Fruit fly (Drosophila melanogaster): ENCODE results near the gene CG11403.

DNA sequence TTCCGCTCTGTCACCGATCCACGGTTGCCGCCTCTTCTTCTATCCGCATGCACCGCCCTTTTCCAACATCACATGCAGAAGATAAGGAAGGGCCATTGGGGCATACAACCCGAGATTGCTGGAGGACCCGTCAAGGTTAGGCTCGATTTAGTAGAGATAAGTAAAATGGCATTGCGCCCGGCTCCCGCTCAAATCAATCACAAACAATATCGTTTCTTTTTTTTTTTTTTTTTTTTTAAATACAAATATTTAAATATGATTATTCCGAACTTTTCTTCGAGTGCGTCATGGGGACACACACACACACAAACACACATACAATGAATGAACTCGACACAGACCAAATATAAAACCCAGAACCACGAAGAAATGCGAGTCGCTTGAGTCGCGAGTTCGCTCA is 10.6 kb downstream of the CG11403 start:
- TF ChIP-seq fkh (GFP tag; optimal IDR thresholded peaks at IDR 0.05) (no peak), CG6276 (GFP tag; optimal IDR thresholded peaks at IDR 0.05) (peak; percentile 4), eg (GFP tag; IDR thresholded peaks at IDR 0.05) (0 out of 3 replicates have a peak, but pooled peaks have one; percentile 21), CG34406 (GFP tag; optimal IDR thresholded peaks at IDR 0.05) (peak; percentile 18), Ets21C (GFP tag; optimal IDR thresholded peaks at IDR 0.05) (no peak), CG6163 (GFP tag; IDR thresholded peaks at IDR 0.05) (peak; percentile 44; the same call in 1 of the 3 replicates), CG8119 (GFP tag; IDR thresholded peaks at IDR 0.05) (peak; percentile 58; the same call in 2 of the 3 replicates), Eip78C (GFP tag) (peak; percentile 12), CG16779 (tag; optimal IDR thresholded peaks at IDR 0.05) (no peak)
